Worm (Caenorhabditis elegans): ENCODE measurements around the gene gegf-1.

gegf-1 gene

DNA sequence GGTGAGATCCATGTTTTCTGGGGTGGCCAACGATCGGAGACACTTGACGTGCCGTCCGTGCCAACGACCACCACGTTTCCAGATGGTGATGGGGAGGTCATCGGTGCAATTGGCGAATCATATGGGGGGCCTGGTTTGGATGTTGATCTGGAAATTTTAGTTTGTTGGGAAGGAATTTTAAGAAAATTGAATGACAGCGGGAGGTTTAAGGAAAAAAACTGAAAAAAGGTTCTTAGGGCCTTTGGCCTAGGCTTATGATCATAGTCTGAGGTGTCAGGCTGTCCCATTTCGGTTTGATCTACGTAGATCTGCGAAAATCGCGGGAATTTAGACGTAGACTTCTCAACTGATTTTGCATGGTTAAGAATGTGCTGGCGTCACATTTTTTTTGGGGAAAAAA, 9.9 kb downstream of the gegf-1 start, which contains the start of gene col-99:
Gene col-99, minus strand, starts transcription at position 101 of the 400 bp plus-strand sequence.
- no peak for TF ChIP-seq ztf-1 (GFP tag; conservative IDR thresholded peaks at IDR 0.05)
- TF ChIP-seq sma-3 (GFP tag; optimal IDR thresholded peaks at IDR 0.05): no peak
- TF ChIP-seq snpc-4 (tag; optimal IDR thresholded peaks at IDR 0.05): no peak
- no peak for TF ChIP-seq C34F6.9 (tag; optimal IDR thresholded peaks at IDR 0.05)

DNA sequence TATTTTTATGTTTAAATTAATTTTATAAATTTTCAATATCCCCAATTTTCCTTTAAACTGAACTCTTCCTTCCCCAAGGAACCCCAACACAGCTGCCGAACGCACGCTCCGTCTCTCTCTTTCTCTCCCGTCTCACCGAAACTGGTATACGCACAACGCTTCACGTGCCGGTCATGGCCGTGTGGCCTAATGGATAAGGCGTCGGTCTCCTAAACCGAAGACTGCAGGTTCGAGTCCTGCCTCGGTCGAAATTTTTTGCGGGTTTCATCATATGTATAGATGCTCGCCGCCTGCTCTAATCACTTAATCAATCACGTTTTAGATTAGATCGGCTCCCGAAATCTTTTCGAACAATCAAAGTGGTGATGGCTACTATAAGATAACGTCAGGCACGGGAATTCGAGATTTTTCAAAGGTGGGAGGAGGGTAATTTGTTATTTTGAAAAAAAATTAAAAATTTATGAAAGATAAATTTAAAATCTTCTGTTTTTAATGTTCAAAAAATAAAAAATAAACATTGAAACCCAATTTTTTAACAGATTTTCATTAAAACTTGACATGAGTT, 13.8 kb downstream of the gegf-1 start:
- TF ChIP-seq fos-1 (tag; optimal IDR thresholded peaks at IDR 0.05) (peak; percentile 46), aly-2 (tag; optimal IDR thresholded peaks at IDR 0.05) (no peak), lin-39 (tag; optimal IDR thresholded peaks at IDR 0.05) (no peak), Y55F3AM.14 (GFP tag; optimal IDR thresholded peaks at IDR 0.05) (peak; percentile 7), peb-1 (tag; optimal IDR thresholded peaks at IDR 0.05) (no peak), F13H6.1 (tag; optimal IDR thresholded peaks at IDR 0.05) (peak; percentile 56), blmp-1 (tag; optimal IDR thresholded peaks at IDR 0.05; ENCODE audit: insufficient read depth) (no peak), sem-4 (tag; optimal IDR thresholded peaks at IDR 0.05) (no peak), snpc-4 (tag; optimal IDR thresholded peaks at IDR 0.05) (peak; percentile 20), elt-1 (tag; optimal IDR thresholded peaks at IDR 0.05) (no peak), mab-5 (tag; optimal IDR thresholded peaks at IDR 0.05) (peak; percentile 1), zag-1 (tag; optimal IDR thresholded peaks at IDR 0.05) (no peak), mdl-1 (tag; optimal IDR thresholded peaks at IDR 0.05) (peak; percentile 27 to 82), ceh-16 (tag; optimal IDR thresholded peaks at IDR 0.05) (no peak), nhr-237 (tag; optimal IDR thresholded peaks at IDR 0.05) (no peak), nhr-10 (tag; optimal IDR thresholded peaks at IDR 0.05) (no peak), ztf-11 (tag; optimal IDR thresholded peaks at IDR 0.05) (no peak), sma-9 (GFP tag; optimal IDR thresholded peaks at IDR 0.05) (no peak), sma-9 (tag; optimal IDR thresholded peaks at IDR 0.05) (no peak), unc-55 (GFP tag; optimal IDR thresholded peaks at IDR 0.05) (peak; percentile 66), gmeb-1 (tag; optimal IDR thresholded peaks at IDR 0.05) (peak; percentile 41), nhr-77 (tag; optimal IDR thresholded peaks at IDR 0.05) (no peak), nhr-129 (tag; optimal IDR thresholded peaks at IDR 0.05) (peak; percentile 83), ztf-4 (tag; optimal IDR thresholded peaks at IDR 0.05) (no peak), lsy-2 (tag; optimal IDR thresholded peaks at IDR 0.05) (peak; percentile 32 to 55), lin-13 (GFP tag; optimal IDR thresholded peaks at IDR 0.05) (peak; percentile 41), crh-2 (tag; optimal IDR thresholded peaks at IDR 0.05) (peak; percentile 34), lin-11 (tag; optimal IDR thresholded peaks at IDR 0.05) (peak; percentile 48), C34F6.9 (tag; optimal IDR thresholded peaks at IDR 0.05) (peak; percentile 50)

DNA sequence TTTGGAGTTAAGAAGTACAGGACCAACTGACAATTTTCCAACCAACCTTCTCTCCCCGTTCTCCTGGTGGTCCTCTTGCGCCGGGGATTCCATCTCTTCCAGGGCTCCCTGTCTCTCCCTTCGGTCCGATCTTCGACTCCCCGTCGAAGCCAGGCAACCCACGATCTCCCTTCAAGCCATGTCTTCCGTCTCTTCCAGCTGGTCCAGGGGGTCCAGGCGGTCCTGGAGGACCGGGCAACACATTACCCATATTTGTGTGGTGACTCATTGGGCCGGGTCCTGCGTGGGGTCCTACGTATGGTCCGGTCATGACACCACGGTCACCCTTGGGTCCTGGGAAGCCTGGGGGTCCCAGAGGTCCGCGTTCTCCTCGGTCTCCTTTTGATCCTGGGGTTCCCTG, 16.7 kb downstream of the gegf-1 start:
- TF ChIP-seq mab-5 (tag; optimal IDR thresholded peaks at IDR 0.05): no peak
- TF ChIP-seq peb-1 (tag; optimal IDR thresholded peaks at IDR 0.05): no peak
- no peak for TF ChIP-seq dmd-4 (tag; optimal IDR thresholded peaks at IDR 0.05)
- no peak for TF ChIP-seq sma-9 (GFP tag; optimal IDR thresholded peaks at IDR 0.05)
- TF ChIP-seq sma-9 (tag; optimal IDR thresholded peaks at IDR 0.05): no peak
- no peak for TF ChIP-seq unc-39 (tag; optimal IDR thresholded peaks at IDR 0.05)
- TF ChIP-seq nhr-21 (tag; optimal IDR thresholded peaks at IDR 0.05): no peak
- no peak for TF ChIP-seq ceh-16 (tag; optimal IDR thresholded peaks at IDR 0.05)
- no peak for TF ChIP-seq snpc-4 (tag; optimal IDR thresholded peaks at IDR 0.05)
- no peak for TF ChIP-seq blmp-1 (tag; optimal IDR thresholded peaks at IDR 0.05; ENCODE audit: insufficient read depth)
- TF ChIP-seq nhr-12 (tag; optimal IDR thresholded peaks at IDR 0.05): no peak

DNA sequence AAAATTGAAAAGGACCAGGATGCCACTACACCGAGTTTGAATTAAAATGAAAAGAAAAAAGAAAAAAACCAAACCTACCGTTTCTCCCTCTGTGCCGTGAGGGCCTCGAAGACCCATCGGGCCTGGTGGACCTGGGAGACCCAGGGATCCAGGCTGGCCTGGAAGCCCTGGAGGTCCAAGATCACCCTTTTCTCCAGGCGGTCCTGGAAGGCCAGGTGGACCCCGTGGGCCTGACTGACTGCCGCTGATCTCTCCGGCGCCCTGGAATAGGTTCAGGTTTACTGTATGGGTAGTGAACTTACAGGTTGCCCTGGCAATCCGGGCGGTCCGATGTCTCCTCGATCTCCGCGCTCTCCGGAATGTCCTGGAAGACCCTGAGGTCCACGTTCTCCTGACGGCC, 18.1 kb downstream of the gegf-1 start:
- TF ChIP-seq ZK546.5 (tag; optimal IDR thresholded peaks at IDR 0.05) (no peak), Y55F3AM.14 (GFP tag; optimal IDR thresholded peaks at IDR 0.05) (no peak)

DNA sequence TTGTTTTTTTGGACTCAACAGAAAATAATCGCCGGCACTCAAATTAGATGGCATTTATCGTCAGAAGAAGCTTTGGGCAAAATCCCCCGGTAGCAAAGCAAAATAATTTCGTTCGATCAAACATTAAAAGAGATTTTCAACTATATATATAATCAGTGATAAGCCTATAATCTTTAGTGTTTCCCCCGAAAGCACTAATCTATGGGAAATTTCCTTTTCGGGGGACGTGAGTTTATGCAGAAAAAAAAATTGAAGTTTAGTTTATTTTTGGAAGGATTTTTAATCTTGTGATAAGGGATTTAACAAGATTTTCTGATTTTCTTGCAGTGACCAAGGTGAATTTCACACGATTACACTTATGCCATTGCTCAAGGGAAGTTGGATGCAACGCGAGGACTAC, 23.7 kb downstream of the gegf-1 start:
- TF ChIP-seq sma-3 (GFP tag; optimal IDR thresholded peaks at IDR 0.05) (no peak), nhr-12 (tag; optimal IDR thresholded peaks at IDR 0.05) (no peak), zag-1 (tag; optimal IDR thresholded peaks at IDR 0.05) (no peak), mdl-1 (tag; optimal IDR thresholded peaks at IDR 0.05) (no peak), R02D3.7 (tag; optimal IDR thresholded peaks at IDR 0.05) (no peak), ZK546.5 (tag; optimal IDR thresholded peaks at IDR 0.05) (no peak), unc-55 (GFP tag; optimal IDR thresholded peaks at IDR 0.05) (no peak)

Measured in whole organism, L2 larva.